Fruit fly (Drosophila melanogaster): Measurements from ENCODE around the gene btsz.

The btsz gene

DNA sequence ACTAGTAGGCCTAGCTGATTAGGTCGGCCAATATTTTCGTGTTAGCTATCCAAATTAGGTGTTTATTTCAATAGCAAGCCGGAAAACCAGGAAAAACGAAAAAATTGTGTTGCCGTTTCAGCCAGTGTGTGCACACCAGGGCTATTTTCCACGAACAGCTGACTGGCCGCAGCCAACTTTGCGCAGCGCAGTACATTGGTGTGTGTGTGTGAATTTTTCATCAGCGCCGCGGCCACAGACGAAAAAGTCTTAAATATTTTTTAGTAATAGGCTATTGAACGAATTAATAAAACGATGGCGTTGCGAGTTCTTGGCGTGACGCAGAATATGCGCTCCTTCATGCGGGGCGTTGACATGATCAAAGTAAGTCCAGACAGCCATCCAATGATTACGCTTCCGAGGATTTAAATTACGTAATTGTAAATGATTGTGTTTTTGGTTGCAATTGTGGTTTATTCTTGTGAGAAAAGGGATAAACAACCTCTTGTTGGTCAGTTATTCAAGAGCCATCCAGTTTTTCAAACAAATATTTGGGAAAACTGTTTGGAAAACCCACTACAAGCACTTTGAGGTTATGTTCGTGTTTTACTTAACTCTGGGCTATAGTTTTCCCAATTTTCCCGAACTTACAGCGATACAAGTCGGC, 14.9 kb upstream of the btsz start, which contains the start of the genes CycC and UQCR-C1 (continued):
- TF ChIP-seq CG17802 (tag; optimal IDR thresholded peaks at IDR 0.05): peak; percentile 11
- no peak for TF ChIP-seq Neu2 (GFP tag; optimal IDR thresholded peaks at IDR 0.05; ENCODE audit: borderline replicate concordance)
- no peak for TF ChIP-seq Gug (GFP tag; IDR thresholded peaks at IDR 0.05)
- TF ChIP-seq sens (GFP tag): no peak
- TF ChIP-seq H2.0 (GFP tag; IDR thresholded peaks at IDR 0.05): no peak
- no peak for TF ChIP-seq shn (GFP tag; optimal IDR thresholded peaks at IDR 0.05)
- no peak for TF ChIP-seq CG43689 (GFP tag; IDR thresholded peaks at IDR 0.05)
- TF ChIP-seq CG10209 (GFP tag; optimal IDR thresholded peaks at IDR 0.05): no peak
- TF ChIP-seq jumu (GFP tag; optimal IDR thresholded peaks at IDR 0.05): no peak
- TF ChIP-seq nom (GFP tag; optimal IDR thresholded peaks at IDR 0.05): peak; percentile 44
- no peak for TF ChIP-seq Max (GFP tag; optimal IDR thresholded peaks at IDR 0.05)
- no peak for TF ChIP-seq Drgx (GFP tag; IDR thresholded peaks at IDR 0.05)
- no peak for TF ChIP-seq hkb (optimal IDR thresholded peaks at IDR 0.05)
- no peak for TF ChIP-seq hkb (GFP tag; IDR thresholded peaks at IDR 0.05)
- TF ChIP-seq CG11247 (GFP tag; IDR thresholded peaks at IDR 0.05): no peak
- TF ChIP-seq CG18262 (tag; optimal IDR thresholded peaks at IDR 0.05): no peak
- TF ChIP-seq Rx (GFP tag; IDR thresholded peaks at IDR 0.05): no peak
- TF ChIP-seq Trl (optimal IDR thresholded peaks at IDR 0.05): no peak
- no peak for TF ChIP-seq Trl (GFP tag; optimal IDR thresholded peaks at IDR 0.05)
- TF ChIP-seq knrl (GFP tag; IDR thresholded peaks at IDR 0.05; ENCODE audit: partially characterized antibody): no peak
- peak; percentile 97 for TF ChIP-seq YL-1 (GFP tag; optimal IDR thresholded peaks at IDR 0.05)
- TF ChIP-seq oc (tag; optimal IDR thresholded peaks at IDR 0.05): no peak
- TF ChIP-seq pho (GFP tag; optimal IDR thresholded peaks at IDR 0.05): no peak
- TF ChIP-seq aop (GFP tag; IDR thresholded peaks at IDR 0.05): no peak
- peak; percentile 34 for TF ChIP-seq Fer1 (GFP tag; optimal IDR thresholded peaks at IDR 0.05)
- no peak for TF ChIP-seq tx (GFP tag; optimal IDR thresholded peaks at IDR 0.05)
- peak; percentile 97 to 99 for TF ChIP-seq crp (GFP tag; optimal IDR thresholded peaks at IDR 0.05)
- TF ChIP-seq Fer2 (tag; optimal IDR thresholded peaks at IDR 0.05): no peak
- peak; percentile 34 for TF ChIP-seq phol (tag; optimal IDR thresholded peaks at IDR 0.05)
- peak; percentile 62 for TF ChIP-seq stwl (tag; optimal IDR thresholded peaks at IDR 0.05)
- TF ChIP-seq CG14441 (GFP tag; IDR thresholded peaks at IDR 0.05): no peak
- TF ChIP-seq CG13894 (tag; optimal IDR thresholded peaks at IDR 0.05): no peak
- no peak for TF ChIP-seq CG12299 (tag; optimal IDR thresholded peaks at IDR 0.05)
- TF ChIP-seq CG6765 (GFP tag; optimal IDR thresholded peaks at IDR 0.05): no peak
- TF ChIP-seq CG8765 (GFP tag; IDR thresholded peaks at IDR 0.05): no peak
- peak; percentile 46 for TF ChIP-seq CG15514 (GFP tag; optimal IDR thresholded peaks at IDR 0.05)
- TF ChIP-seq nerfin-2 (GFP tag; IDR thresholded peaks at IDR 0.05; ENCODE audit: partially characterized antibody): no peak
- TF ChIP-seq CG9215 (GFP tag; IDR thresholded peaks at IDR 0.05): no peak
- TF ChIP-seq Sin3A (optimal IDR thresholded peaks at IDR 0.05): peak; percentile 38
- no peak for TF ChIP-seq CG8281 (tag; optimal IDR thresholded peaks at IDR 0.05)
- no peak for TF ChIP-seq CG14860 (GFP tag; IDR thresholded peaks at IDR 0.05; ENCODE audit: partially characterized antibody)
- peak; percentile 100 for TF ChIP-seq Opbp (GFP tag; IDR thresholded peaks at IDR 0.05; ENCODE audit: partially characterized antibody)
- peak; percentile 83 for TF ChIP-seq MESR4 (GFP tag; optimal IDR thresholded peaks at IDR 0.05)
- TF ChIP-seq CG15073 (GFP tag; optimal IDR thresholded peaks at IDR 0.05): no peak
- TF ChIP-seq CHES-1-like (GFP tag; optimal IDR thresholded peaks at IDR 0.05): no peak
- no peak for TF ChIP-seq CG13624 (GFP tag; optimal IDR thresholded peaks at IDR 0.05)
